Fruit fly (Drosophila melanogaster): Measurements from ENCODE around the gene Act79B.

The Act79B gene

dm6 chr3L:21972162-21973022 is 12.6 kb upstream of the Act79B start (continued):
- TF ChIP-seq Hr4 (GFP tag; optimal IDR thresholded peaks at IDR 0.05) (peak; percentile 44), Eip93F (GFP tag; optimal IDR thresholded peaks at IDR 0.05) (no peak), CG4318 (GFP tag; optimal IDR thresholded peaks at IDR 0.05) (no peak), CG7368 (GFP tag; optimal IDR thresholded peaks at IDR 0.05) (no peak), fd85E (GFP tag; optimal IDR thresholded peaks at IDR 0.05) (no peak), fd59A (GFP tag; optimal IDR thresholded peaks at IDR 0.05) (no peak), Lpt (GFP tag; optimal IDR thresholded peaks at IDR 0.05) (no peak), eg (GFP tag; IDR thresholded peaks at IDR 0.05) (peak; percentile 52; the same call in 1 of the 3 replicates), CG32006 (GFP tag; optimal IDR thresholded peaks at IDR 0.05) (peak; percentile 58), Eip75B (GFP tag; optimal IDR thresholded peaks at IDR 0.05) (peak; percentile 19), achi (GFP tag; optimal IDR thresholded peaks at IDR 0.05) (peak; percentile 24), OdsH (GFP tag; optimal IDR thresholded peaks at IDR 0.05) (peak; percentile 44), Gug (GFP tag; IDR thresholded peaks at IDR 0.05) (0 out of 2 replicates have a peak, but pooled peaks have one; percentile 8), cyc (GFP tag; optimal IDR thresholded peaks at IDR 0.05) (peak; percentile 48)

- TF ChIP-seq CG10631 (GFP tag; optimal IDR thresholded peaks at IDR 0.05), result no peak
- TF ChIP-seq Eip78C (GFP tag), result peak; percentile 12
- peak; percentile 47 for TF ChIP-seq svp (GFP tag)
Observed at dm6 chr3L:21973640-21974039, 11.4 kb upstream of the Act79B start.

DNA sequence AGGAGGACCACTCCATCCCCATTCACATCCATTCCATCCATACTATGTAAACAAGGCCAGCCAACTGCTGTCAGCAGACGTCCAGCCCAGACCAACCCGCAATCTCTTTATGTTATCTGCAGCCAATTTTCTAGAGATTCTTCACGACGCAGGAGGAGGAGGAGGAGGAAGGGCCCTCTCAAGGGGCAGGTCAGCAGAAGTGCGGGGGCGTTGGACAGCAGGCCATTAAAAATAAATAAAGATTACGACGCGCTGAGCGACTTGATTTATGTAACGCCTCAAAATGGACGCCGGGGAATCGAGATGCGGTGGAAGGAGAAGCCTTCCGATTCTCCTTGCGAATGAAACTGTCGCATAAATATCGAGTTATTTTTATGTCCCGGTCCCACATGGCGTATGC is 5.2 kb upstream of the Act79B start:
- TF ChIP-seq Lpt (GFP tag; optimal IDR thresholded peaks at IDR 0.05) (no peak), CG6792 (GFP tag; optimal IDR thresholded peaks at IDR 0.05) (no peak), Eip78C (GFP tag) (peak; percentile 11), svp (GFP tag) (peak; percentile 100), Met (GFP tag; optimal IDR thresholded peaks at IDR 0.05) (no peak), net (GFP tag; optimal IDR thresholded peaks at IDR 0.05) (no peak), Ets96B (tag; optimal IDR thresholded peaks at IDR 0.05) (no peak), vri (GFP tag; optimal IDR thresholded peaks at IDR 0.05) (peak; percentile 74)

DNA sequence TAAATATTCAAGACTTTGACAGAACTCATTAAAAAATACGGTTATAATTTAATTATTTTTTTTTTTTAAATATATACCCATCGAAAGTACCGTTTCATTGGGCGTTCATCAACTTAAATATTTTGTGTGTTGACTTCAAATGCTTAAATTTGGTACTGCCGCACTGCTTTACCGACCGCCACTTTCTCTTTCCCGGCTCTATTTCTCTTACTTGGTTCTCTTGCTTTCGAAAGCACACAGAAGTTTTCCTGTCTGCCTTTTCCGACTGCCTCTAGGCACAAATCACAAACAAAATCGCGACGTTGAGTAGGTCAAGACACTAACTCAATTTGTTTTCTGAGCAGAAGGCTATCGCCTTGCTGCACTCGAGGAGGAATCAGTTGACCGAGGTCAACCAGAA is 9.0 kb downstream of the Act79B start:
- TF ChIP-seq pdm3 (GFP tag; optimal IDR thresholded peaks at IDR 0.05), result no peak
- TF ChIP-seq fd85E (GFP tag; optimal IDR thresholded peaks at IDR 0.05), result no peak
- TF ChIP-seq CG3032 (tag; optimal IDR thresholded peaks at IDR 0.05), result no peak
- no peak for TF ChIP-seq esn (GFP tag; optimal IDR thresholded peaks at IDR 0.05)
- no peak for TF ChIP-seq fkh (GFP tag; optimal IDR thresholded peaks at IDR 0.05)
- TF ChIP-seq achi (GFP tag; optimal IDR thresholded peaks at IDR 0.05), result no peak
- no peak for TF ChIP-seq CG3919 (GFP tag; optimal IDR thresholded peaks at IDR 0.05)
- no peak for TF ChIP-seq CG15336 (GFP tag; IDR thresholded peaks at IDR 0.05)

DNA sequence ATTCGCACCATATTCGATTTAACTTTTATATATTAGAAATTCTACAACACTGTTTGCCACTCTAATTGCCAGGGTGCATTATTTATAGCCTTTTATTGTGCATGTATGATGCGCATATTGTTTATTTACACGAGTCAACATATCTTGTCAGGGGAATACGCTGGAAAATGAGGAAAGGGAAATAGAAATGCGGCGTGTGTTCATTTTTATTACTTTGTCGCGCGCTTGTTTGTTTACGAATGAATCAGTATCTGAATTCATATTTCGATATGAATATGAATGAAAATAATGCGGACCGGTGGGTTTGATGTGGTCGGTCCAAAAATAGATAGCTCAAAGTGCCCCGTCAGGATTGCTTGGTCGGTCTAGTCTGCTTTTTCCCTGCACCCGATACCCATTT is 21.1 kb downstream of the Act79B start:
- TF ChIP-seq fkh (GFP tag; optimal IDR thresholded peaks at IDR 0.05), result peak; percentile 32
- peak; percentile 3 for TF ChIP-seq Eip78C (GFP tag)
- no peak for TF ChIP-seq CG11762 (GFP tag; optimal IDR thresholded peaks at IDR 0.05; ENCODE audit: insufficient read depth)
- TF ChIP-seq CG10631 (GFP tag; optimal IDR thresholded peaks at IDR 0.05), result no peak
- no peak for TF ChIP-seq Eip75B (GFP tag; optimal IDR thresholded peaks at IDR 0.05)

- TF ChIP-seq CG8119 (GFP tag; IDR thresholded peaks at IDR 0.05), result no peak
- no peak for TF ChIP-seq CG6276 (GFP tag; optimal IDR thresholded peaks at IDR 0.05)
- no peak for TF ChIP-seq Met (GFP tag; optimal IDR thresholded peaks at IDR 0.05)
- no peak for TF ChIP-seq topi (GFP tag; optimal IDR thresholded peaks at IDR 0.05)
Observed at dm6 chr3L:22028225-22028624, 43.2 kb downstream of the Act79B start, which contains the start of gene CG7140. CG7140 (minus strand) TSS chr3L:22028325.
